Worm (Caenorhabditis elegans): ENCODE data around the gene srh-75.

Gene srh-75

ce11 chrV:11039379-11039954, 17.5 kb downstream of the srh-75 start, which contains the start of gene pak-2 (continued):
- TF ChIP-seq C16A3.4 (tag; optimal IDR thresholded peaks at IDR 0.05) (peak; percentile 96), unc-98 (GFP tag; IDR thresholded peaks at IDR 0.05) (peak; percentile 76; the same call in 1 of the 2 replicates), pag-3 (tag; optimal IDR thresholded peaks at IDR 0.05; ENCODE audit: borderline replicate concordance, insufficient read depth) (no peak), C34B4.2 (tag; optimal IDR thresholded peaks at IDR 0.05) (no peak), lin-13 (GFP tag; optimal IDR thresholded peaks at IDR 0.05) (peak; percentile 74), sptf-1 (tag; optimal IDR thresholded peaks at IDR 0.05) (no peak), lin-39 (tag; optimal IDR thresholded peaks at IDR 0.05) (peak; percentile 37), dpl-1 (GFP tag; optimal IDR thresholded peaks at IDR 0.05) (peak; percentile 61 to 77 (median 68))

- TF ChIP-seq lsy-2 (tag; optimal IDR thresholded peaks at IDR 0.05) (peak in 1 of 2 experiments; percentile 1), rnt-1 (tag; optimal IDR thresholded peaks at IDR 0.05) (peak; percentile 60), nhr-71 (tag; optimal IDR thresholded peaks at IDR 0.05) (peak; percentile 64), lin-14 (GFP tag; optimal IDR thresholded peaks at IDR 0.05) (peak; percentile 70), lin-13 (GFP tag; optimal IDR thresholded peaks at IDR 0.05) (no peak)
Observed at ce11 chrV:11034748-11035147, 22.2 kb downstream of the srh-75 start, which contains the start of gene pptr-2. TSS of gene pptr-2 (minus strand) at chrV:11034931.

ce11 chrV:11033241-11033640, 23.7 kb downstream of the srh-75 start:
- peak; percentile 94 for TF ChIP-seq hlh-4 (tag; optimal IDR thresholded peaks at IDR 0.05)
- TF ChIP-seq egl-13 (tag; optimal IDR thresholded peaks at IDR 0.05) = no peak
- no peak for TF ChIP-seq tlp-1 (tag; optimal IDR thresholded peaks at IDR 0.05)
- TF ChIP-seq aly-2 (tag; optimal IDR thresholded peaks at IDR 0.05) = no peak
- TF ChIP-seq nhr-20 (tag; optimal IDR thresholded peaks at IDR 0.05) = no peak
- no peak for TF ChIP-seq sptf-1 (tag; optimal IDR thresholded peaks at IDR 0.05)
- TF ChIP-seq irx-1 (tag; optimal IDR thresholded peaks at IDR 0.05) = no peak
- no peak for TF ChIP-seq elt-3 (tag; optimal IDR thresholded peaks at IDR 0.05)
- TF ChIP-seq aha-1 (tag; optimal IDR thresholded peaks at IDR 0.05) = no peak
- TF ChIP-seq hpl-2 (GFP tag; optimal IDR thresholded peaks at IDR 0.05) = no peak
- TF ChIP-seq xbp-1 (tag; optimal IDR thresholded peaks at IDR 0.05) = no peak
- TF ChIP-seq unc-130 (tag; optimal IDR thresholded peaks at IDR 0.05) = no peak
- TF ChIP-seq fkh-10 (GFP tag; optimal IDR thresholded peaks at IDR 0.05) = peak; percentile 2
- TF ChIP-seq pax-3 (tag; optimal IDR thresholded peaks at IDR 0.05) = no peak
- no peak for TF ChIP-seq ceh-88 (GFP tag; IDR thresholded peaks at IDR 0.05)
- TF ChIP-seq vab-15 (tag; optimal IDR thresholded peaks at IDR 0.05) = no peak
- TF ChIP-seq lin-39 (tag; optimal IDR thresholded peaks at IDR 0.05) = no peak
- TF ChIP-seq ztf-11 (tag; optimal IDR thresholded peaks at IDR 0.05) = no peak
- TF ChIP-seq unc-98 (GFP tag; IDR thresholded peaks at IDR 0.05) = no peak
- peak; percentile 47 for TF ChIP-seq fkh-8 (tag; optimal IDR thresholded peaks at IDR 0.05)
- TF ChIP-seq nhr-47 (tag; optimal IDR thresholded peaks at IDR 0.05) = peak; percentile 34
- no peak for TF ChIP-seq tbx-2 (tag; optimal IDR thresholded peaks at IDR 0.05)
- no peak for TF ChIP-seq hlh-17 (GFP tag; optimal IDR thresholded peaks at IDR 0.05; ENCODE audit: borderline replicate concordance)
- no peak for TF ChIP-seq snu-23 (GFP tag; optimal IDR thresholded peaks at IDR 0.05)
- no peak for TF ChIP-seq isw-1 (GFP tag; IDR thresholded peaks at IDR 0.05)
- no peak for TF ChIP-seq efl-3 (GFP tag; optimal IDR thresholded peaks at IDR 0.05)
- TF ChIP-seq nhr-11 (tag; optimal IDR thresholded peaks at IDR 0.05) = no peak
- no peak for TF ChIP-seq lsy-2 (tag; optimal IDR thresholded peaks at IDR 0.05)
- TF ChIP-seq ceh-90 (tag; optimal IDR thresholded peaks at IDR 0.05) = no peak
- TF ChIP-seq Y116A8C.19 (tag; optimal IDR thresholded peaks at IDR 0.05; ENCODE audit: borderline replicate concordance) = no peak
- no peak for TF ChIP-seq unc-62 (GFP tag; optimal IDR thresholded peaks at IDR 0.05)
- TF ChIP-seq grh-1 (GFP tag; IDR thresholded peaks at IDR 0.05) = no peak
- no peak for TF ChIP-seq F16B12.6 (tag; optimal IDR thresholded peaks at IDR 0.05)
- TF ChIP-seq zag-1 (tag; optimal IDR thresholded peaks at IDR 0.05) = no peak
- TF ChIP-seq lin-13 (GFP tag; optimal IDR thresholded peaks at IDR 0.05) = no peak
- TF ChIP-seq dsc-1 (tag; optimal IDR thresholded peaks at IDR 0.05) = no peak
- no peak for TF ChIP-seq fkh-4 (tag; optimal IDR thresholded peaks at IDR 0.05; ENCODE audit: borderline replicate concordance)
- peak; percentile 42 for TF ChIP-seq nhr-71 (tag; optimal IDR thresholded peaks at IDR 0.05)
